Worm (Caenorhabditis elegans): ENCODE measurements around the gene tba-4.
A peak's percentile ranks its signal among the peaks of the same experiment; 100 is the strongest.

The tba-4 gene

DNA sequence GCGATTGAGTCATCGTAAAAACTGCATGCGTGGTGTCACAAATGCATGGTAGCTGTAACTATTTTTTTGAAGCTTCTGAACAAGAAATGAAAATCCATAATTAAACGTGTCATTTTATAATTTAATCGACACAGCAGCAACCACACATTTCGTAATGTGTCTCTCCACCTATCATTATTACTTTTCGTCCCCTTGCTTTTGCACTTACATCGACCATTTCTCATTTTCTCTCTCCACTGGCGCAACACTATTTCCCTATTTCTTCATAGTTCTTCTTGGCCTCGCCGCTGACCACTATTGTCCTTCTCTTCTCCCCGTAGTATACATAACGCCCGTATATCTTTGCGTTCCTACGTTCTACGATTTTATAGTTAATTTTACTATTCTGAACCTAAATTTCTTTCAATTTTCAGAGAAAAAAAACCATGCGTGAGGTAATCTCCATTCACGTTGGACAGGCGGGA, at the start of gene tba-4:
Gene tba-4, plus strand, starts transcription at position 414 of the 464 bp plus-strand sequence.
- TF ChIP-seq tbx-8 (GFP tag; optimal IDR thresholded peaks at IDR 0.05) (no peak), flh-1 (GFP tag; optimal IDR thresholded peaks at IDR 0.05) (no peak), ceh-43 (GFP tag; optimal IDR thresholded peaks at IDR 0.05) (no peak), elt-1 (tag; optimal IDR thresholded peaks at IDR 0.05; ENCODE audit: borderline replicate concordance, insufficient read depth) (no peak), blmp-1 (tag; optimal IDR thresholded peaks at IDR 0.05) (no peak), cnd-1 (tag; optimal IDR thresholded peaks at IDR 0.05) (no peak), ces-1 (GFP tag; optimal IDR thresholded peaks at IDR 0.05) (no peak), sem-2 (GFP tag; optimal IDR thresholded peaks at IDR 0.05) (no peak), zip-8 (tag; optimal IDR thresholded peaks at IDR 0.05) (no peak), ceh-39 (tag; optimal IDR thresholded peaks at IDR 0.05) (no peak), snpc-4 (tag; optimal IDR thresholded peaks at IDR 0.05) (no peak), mab-5 (tag; optimal IDR thresholded peaks at IDR 0.05) (no peak)

DNA sequence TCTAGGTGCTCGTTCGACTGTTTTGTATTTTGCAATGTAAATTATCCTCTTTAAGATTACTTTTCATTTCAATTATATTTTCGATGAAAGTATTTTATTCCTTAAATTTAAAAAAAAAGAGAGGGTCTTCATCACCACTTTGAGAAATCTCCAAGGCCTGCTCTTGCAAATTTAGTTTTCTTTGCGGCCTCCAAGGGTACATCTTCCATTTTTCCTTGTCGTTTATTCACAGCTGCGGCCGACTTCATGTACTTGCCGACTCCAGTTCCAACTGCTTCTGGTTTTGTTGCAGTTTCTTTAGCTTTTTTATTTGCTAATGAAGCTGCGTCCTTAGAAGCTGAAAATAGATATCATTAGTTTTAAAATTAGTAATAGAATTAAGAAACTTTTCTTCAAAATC, 47.8 kb upstream of the tba-4 start:
- TF ChIP-seq flh-1 (GFP tag; optimal IDR thresholded peaks at IDR 0.05) (no peak), elt-1 (tag; optimal IDR thresholded peaks at IDR 0.05; ENCODE audit: borderline replicate concordance, insufficient read depth) (no peak), unc-62 (GFP tag; optimal IDR thresholded peaks at IDR 0.05) (no peak), lin-32 (GFP tag; optimal IDR thresholded peaks at IDR 0.05) (no peak), nhr-28 (tag; optimal IDR thresholded peaks at IDR 0.05) (no peak), bed-3 (GFP tag; optimal IDR thresholded peaks at IDR 0.05) (no peak), ceh-83 (GFP tag; optimal IDR thresholded peaks at IDR 0.05) (no peak), tbx-8 (GFP tag; optimal IDR thresholded peaks at IDR 0.05) (no peak), pha-4 (tag; optimal IDR thresholded peaks at IDR 0.05) (no peak), lin-13 (tag; optimal IDR thresholded peaks at IDR 0.05) (no peak), unc-39 (tag; optimal IDR thresholded peaks at IDR 0.05) (no peak), nhr-2 (tag; optimal IDR thresholded peaks at IDR 0.05) (no peak), M03D4.4 (tag; optimal IDR thresholded peaks at IDR 0.05) (no peak), blmp-1 (tag; optimal IDR thresholded peaks at IDR 0.05) (no peak), mls-2 (tag; optimal IDR thresholded peaks at IDR 0.05) (no peak)

DNA sequence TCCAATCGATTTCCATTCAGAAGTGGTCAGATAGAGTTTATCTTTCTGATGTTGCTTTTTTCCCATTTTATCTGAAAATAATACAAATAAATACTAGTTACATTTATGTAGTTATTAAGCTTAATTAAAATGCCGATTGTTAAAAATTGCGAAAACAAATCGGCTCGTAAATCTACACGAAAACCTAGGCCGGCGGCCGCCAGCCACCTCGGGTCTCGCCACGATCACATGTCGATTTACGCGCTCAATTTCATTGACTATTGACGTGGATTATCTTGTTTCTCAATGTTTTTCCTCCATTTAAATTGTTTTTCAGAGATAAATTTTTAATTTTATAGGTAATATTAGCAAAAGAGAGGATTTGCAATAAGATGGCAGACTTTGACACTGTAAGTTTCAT, 46.0 kb upstream of the tba-4 start, which contains the start of the genes cyn-4 and copz-1:
Gene cyn-4, minus strand, starts transcription at position 71 of the 400 bp plus-strand sequence.
Gene copz-1, plus strand, starts transcription at position 339 of the 400 bp plus-strand sequence.
- TF ChIP-seq ces-1 (GFP tag; optimal IDR thresholded peaks at IDR 0.05), result peak; percentile 81
- TF ChIP-seq nhr-237 (tag; optimal IDR thresholded peaks at IDR 0.05), result peak; percentile 28
- TF ChIP-seq lin-32 (GFP tag; optimal IDR thresholded peaks at IDR 0.05), result no peak
- TF ChIP-seq ceh-43 (GFP tag; optimal IDR thresholded peaks at IDR 0.05), result no peak
- TF ChIP-seq pha-4 (tag; optimal IDR thresholded peaks at IDR 0.05), result peak; percentile 75
- no peak for TF ChIP-seq cnd-1 (tag; optimal IDR thresholded peaks at IDR 0.05)
- TF ChIP-seq tbx-8 (GFP tag; optimal IDR thresholded peaks at IDR 0.05), result no peak
- peak; percentile 49 for TF ChIP-seq sptf-1 (tag; optimal IDR thresholded peaks at IDR 0.05)
- TF ChIP-seq ceh-83 (GFP tag; optimal IDR thresholded peaks at IDR 0.05), result no peak
- TF ChIP-seq hlh-1 (tag; optimal IDR thresholded peaks at IDR 0.05), result peak; percentile 3
- no peak for TF ChIP-seq unc-62 (GFP tag; optimal IDR thresholded peaks at IDR 0.05)
- no peak for TF ChIP-seq ztf-11 (tag; optimal IDR thresholded peaks at IDR 0.05)
- TF ChIP-seq zip-8 (tag; optimal IDR thresholded peaks at IDR 0.05), result no peak
- peak; percentile 41 for TF ChIP-seq mls-2 (tag; optimal IDR thresholded peaks at IDR 0.05)
- TF ChIP-seq nhr-76 (tag; optimal IDR thresholded peaks at IDR 0.05), result no peak
- no peak for TF ChIP-seq unc-120 (tag; optimal IDR thresholded peaks at IDR 0.05; ENCODE audit: poor library complexity, severe bottlenecking)
- TF ChIP-seq blmp-1 (tag; optimal IDR thresholded peaks at IDR 0.05), result no peak
- no peak for TF ChIP-seq sem-2 (GFP tag; optimal IDR thresholded peaks at IDR 0.05)
- TF ChIP-seq nhr-2 (tag; optimal IDR thresholded peaks at IDR 0.05), result peak; percentile 2
- TF ChIP-seq ham-2 (GFP tag; optimal IDR thresholded peaks at IDR 0.05), result no peak
- no peak for TF ChIP-seq bed-3 (GFP tag; optimal IDR thresholded peaks at IDR 0.05)
- TF ChIP-seq snpc-4 (tag; optimal IDR thresholded peaks at IDR 0.05), result no peak
- no peak for TF ChIP-seq nhr-28 (tag; optimal IDR thresholded peaks at IDR 0.05)
- no peak for TF ChIP-seq nhr-12 (tag; optimal IDR thresholded peaks at IDR 0.05)
- peak; percentile 43 for TF ChIP-seq lin-13 (tag; optimal IDR thresholded peaks at IDR 0.05)
- TF ChIP-seq mab-5 (tag; optimal IDR thresholded peaks at IDR 0.05), result no peak
- TF ChIP-seq elt-3 (tag; optimal IDR thresholded peaks at IDR 0.05), result no peak
- TF ChIP-seq M03D4.4 (tag; optimal IDR thresholded peaks at IDR 0.05), result no peak
- TF ChIP-seq drap-1 (GFP tag; optimal IDR thresholded peaks at IDR 0.05), result no peak
- TF ChIP-seq lsy-2 (tag; optimal IDR thresholded peaks at IDR 0.05), result peak; percentile 78
- TF ChIP-seq mep-1 (tag; optimal IDR thresholded peaks at IDR 0.05), result peak; percentile 61
- TF ChIP-seq flh-1 (GFP tag; optimal IDR thresholded peaks at IDR 0.05), result no peak
- peak; percentile 67 for TF ChIP-seq ceh-39 (tag; optimal IDR thresholded peaks at IDR 0.05)
- no peak for TF ChIP-seq unc-39 (tag; optimal IDR thresholded peaks at IDR 0.05)
- TF ChIP-seq elt-1 (tag; optimal IDR thresholded peaks at IDR 0.05; ENCODE audit: borderline replicate concordance, insufficient read depth), result no peak
